Worm (Caenorhabditis elegans) whole organism, L1 larva: ENCODE results near the gene ung-1.

ENCODE experiments used
- C04F5.9 ChIP-seq: sonication (generic microtip); optimal IDR thresholded peaks from 2 replicates; lab custom pipeline; 2016; ENCODE audit warnings: missing genetic modification characterization, missing compliant biosample characterization
- C16A3.4 ChIP-seq: fragments of 150-350 bp; optimal IDR thresholded peaks from 2 replicates; lab custom pipeline; 2014; ENCODE audit warnings: missing biosample characterization, missing genetic modification characterization
- C34B4.2 ChIP-seq: sonication (generic microtip); optimal IDR thresholded peaks from 2 replicates; lab custom pipeline; 2017; ENCODE audit warnings: mild to moderate bottlenecking, missing genetic modification characterization, missing compliant biosample characterization
- alr-1 ChIP-seq: fragments of 200-800 bp; sonication (Bioruptor generic); optimal IDR thresholded peaks from 2 replicates; lab custom pipeline; 2018; ENCODE audit warnings: borderline replicate concordance, mild to moderate bottlenecking, missing genetic modification characterization, missing compliant biosample characterization
- aly-2 ChIP-seq: fragments of 150-350 bp; optimal IDR thresholded peaks from 2 replicates; lab custom pipeline; 2014; ENCODE audit warnings: missing biosample characterization, missing genetic modification characterization
- blmp-1 ChIP-seq: fragments of 150-350 bp; optimal IDR thresholded peaks from 2 replicates; lab custom pipeline; 2014; ENCODE audit warnings: missing biosample characterization, missing genetic modification characterization
- ceh-8 ChIP-seq: fragments of 200-800 bp; sonication (Bioruptor generic); optimal IDR thresholded peaks from 2 replicates; lab custom pipeline; 2018; ENCODE audit warnings: mild to moderate bottlenecking, missing genetic modification characterization, moderate library complexity, missing compliant biosample characterization
- ces-1 ChIP-seq: fragments of 150-350 bp; optimal IDR thresholded peaks from 2 replicates; lab custom pipeline; 2014; ENCODE audit warnings: missing biosample characterization, missing genetic modification reagents, missing genetic modification characterization
- efl-1 ChIP-seq, 4 experiments: fragments of 150-350 bp; optimal IDR thresholded peaks in 3 of 4; peaks in 1 of 4; 1 replicate in 1 of 4; 2 replicates in 3 of 4; lab custom pipeline; 2014; ENCODE audit warnings: missing biosample characterization in 2 of 4, missing genetic modification characterization in 2 of 4, missing genetic modification reagents in 2 of 4
- efl-3 ChIP-seq: fragments of 200-800 bp; sonication (Bioruptor generic); optimal IDR thresholded peaks from 2 replicates; lab custom pipeline; 2018; ENCODE audit warnings: mild to moderate bottlenecking, missing genetic modification characterization, missing compliant biosample characterization
- elt-2 ChIP-seq: sonication (generic microtip); optimal IDR thresholded peaks from 2 replicates; lab custom pipeline; 2016; ENCODE audit warnings: missing genetic modification characterization, mild to moderate bottlenecking, inconsistent platforms, missing compliant biosample characterization, missing genetic modification reagents
- elt-3 ChIP-seq, 6 experiments: fragments of 150-350 bp in 1 of 6; sonication (generic microtip); optimal IDR thresholded peaks; 2 replicates each; lab custom pipeline; 2017 to 2018; ENCODE audit warnings: missing biosample characterization in 6 of 6, missing genetic modification characterization in 6 of 6, inconsistent platforms in 1 of 6
- ets-5 ChIP-seq: fragments of 200-800 bp; sonication (Bioruptor generic); IDR thresholded peaks from 2 replicates; pipeline ENCODE4 v1.3.6; 2022; ENCODE audit warnings: missing genetic modification characterization, missing compliant biosample characterization
- fkh-8 ChIP-seq: sonication (generic microtip); optimal IDR thresholded peaks from 2 replicates; lab custom pipeline; 2016; ENCODE audit warnings: mild to moderate bottlenecking, missing genetic modification characterization, missing compliant biosample characterization
- grh-1 ChIP-seq: fragments of 200-800 bp; sonication (Bioruptor generic); IDR thresholded peaks from 2 replicates; pipeline ENCODE4 v1.3.6; 2022; ENCODE audit warnings: missing genetic modification reagents, missing genetic modification characterization, missing compliant biosample characterization
- hlh-17 ChIP-seq: fragments of 200-800 bp; sonication (Bioruptor generic); optimal IDR thresholded peaks from 2 replicates; lab custom pipeline; 2018; ENCODE audit warnings: missing genetic modification characterization, mild to moderate bottlenecking, missing compliant biosample characterization, moderate library complexity, borderline replicate concordance
- hlh-4 ChIP-seq: sonication (generic microtip); optimal IDR thresholded peaks from 2 replicates; lab custom pipeline; 2016; ENCODE audit warnings: mild to moderate bottlenecking, missing genetic modification characterization, missing compliant biosample characterization
- hpl-2 ChIP-seq: fragments of 150-350 bp; optimal IDR thresholded peaks from 2 replicates; lab custom pipeline; 2014; ENCODE audit warnings: missing biosample characterization, missing genetic modification reagents, missing genetic modification characterization
- jun-1 ChIP-seq: fragments of 150-350 bp; optimal IDR thresholded peaks from 2 replicates; lab custom pipeline; 2014; ENCODE audit warnings: missing biosample characterization, missing genetic modification reagents, missing genetic modification characterization
- lin-13 ChIP-seq: fragments of 150-350 bp; optimal IDR thresholded peaks from 2 replicates; lab custom pipeline; 2014; ENCODE audit warnings: missing biosample characterization, missing genetic modification reagents, missing genetic modification characterization
- lin-14 ChIP-seq: fragments of 200-800 bp; sonication (Bioruptor generic); optimal IDR thresholded peaks from 2 replicates; lab custom pipeline; 2018; ENCODE audit warnings: mild to moderate bottlenecking, missing genetic modification characterization, moderate library complexity, missing compliant biosample characterization
- lin-15B ChIP-seq: fragments of 150-350 bp; sonication (generic microtip); optimal IDR thresholded peaks from 3 replicates; lab custom pipeline; 2014; ENCODE audit warnings: missing biosample characterization, missing genetic modification characterization
- lin-35 ChIP-seq, 2 experiments: fragments of 150-350 bp; optimal IDR thresholded peaks; 2 replicates each; lab custom pipeline; 2014; ENCODE audit warnings: missing biosample characterization in 2 of 2, missing genetic modification characterization in 2 of 2, missing genetic modification reagents in 2 of 2
- lin-39 ChIP-seq: fragments of 150-350 bp; optimal IDR thresholded peaks from 2 replicates; lab custom pipeline; 2014; ENCODE audit warnings: missing biosample characterization, missing genetic modification reagents, missing genetic modification characterization
- lir-3 ChIP-seq: sonication (generic microtip); optimal IDR thresholded peaks from 2 replicates; lab custom pipeline; 2016; ENCODE audit warnings: mild to moderate bottlenecking, missing genetic modification characterization, moderate library complexity, missing compliant biosample characterization; ENCODE audit not compliant: poor library complexity
- lsy-2 ChIP-seq, 2 experiments: fragments of 150-350 bp; optimal IDR thresholded peaks; 2 replicates each; lab custom pipeline; 2014; ENCODE audit warnings: missing biosample characterization in 2 of 2, missing genetic modification characterization in 2 of 2
- mdl-1 ChIP-seq, 2 experiments: fragments of 150-350 bp; optimal IDR thresholded peaks; 2 replicates each; lab custom pipeline; 2014 to 2017; ENCODE audit warnings: missing biosample characterization in 2 of 2, missing genetic modification characterization in 2 of 2, inconsistent platforms in 1 of 2
- mef-2 ChIP-seq: fragments of 150-350 bp; optimal IDR thresholded peaks from 2 replicates; lab custom pipeline; 2014; ENCODE audit warnings: missing biosample characterization, missing genetic modification characterization
- nhr-11 ChIP-seq: fragments of 150-350 bp; optimal IDR thresholded peaks from 2 replicates; lab custom pipeline; 2014; ENCODE audit warnings: missing biosample characterization, missing genetic modification characterization
- nhr-19 ChIP-seq: fragments of 200-800 bp; sonication (Bioruptor generic); conservative IDR thresholded peaks from 2 replicates; pipeline ENCODE4 v1.3.6; 2022; ENCODE audit warnings: missing genetic modification characterization, missing compliant biosample characterization
- nhr-20 ChIP-seq: sonication (generic microtip); optimal IDR thresholded peaks from 2 replicates; lab custom pipeline; 2016; ENCODE audit warnings: mild to moderate bottlenecking, missing genetic modification characterization, missing compliant biosample characterization
- nhr-28 ChIP-seq: fragments of 150-350 bp; optimal IDR thresholded peaks from 2 replicates; lab custom pipeline; 2014; ENCODE audit warnings: missing biosample characterization, missing genetic modification characterization
- nhr-76 ChIP-seq: sonication (generic microtip); optimal IDR thresholded peaks from 2 replicates; lab custom pipeline; 2017; ENCODE audit warnings: missing biosample characterization, missing genetic modification characterization
- nhr-77 ChIP-seq: fragments of 150-350 bp; optimal IDR thresholded peaks from 2 replicates; lab custom pipeline; 2014; ENCODE audit warnings: missing biosample characterization, missing genetic modification characterization
- nhr-84 ChIP-seq: sonication (generic microtip); optimal IDR thresholded peaks from 2 replicates; lab custom pipeline; 2017; ENCODE audit warnings: missing biosample characterization, missing genetic modification characterization
- nhr-85 ChIP-seq: sonication (generic microtip); peaks from one replicate; lab custom pipeline; 2016; ENCODE audit warnings: missing genetic modification characterization, inconsistent platforms, missing compliant biosample characterization
- nhr-90 ChIP-seq: sonication (generic microtip); optimal IDR thresholded peaks from 2 replicates; lab custom pipeline; 2016; ENCODE audit warnings: mild to moderate bottlenecking, missing genetic modification characterization, missing compliant biosample characterization; ENCODE audit not compliant: poor library complexity
- pax-3 ChIP-seq: fragments of 200-800 bp; sonication (Bioruptor generic); optimal IDR thresholded peaks from 2 replicates; lab custom pipeline; 2018; ENCODE audit warnings: mild to moderate bottlenecking, missing genetic modification characterization, moderate library complexity, missing compliant biosample characterization
- pqm-1 ChIP-seq: sonication (generic microtip); optimal IDR thresholded peaks from 3 replicates; lab custom pipeline; 2017; ENCODE audit warnings: missing biosample characterization, missing genetic modification characterization
- rnt-1 ChIP-seq: sonication (generic microtip); optimal IDR thresholded peaks from 2 replicates; lab custom pipeline; 2016; ENCODE audit warnings: mild to moderate bottlenecking, missing genetic modification characterization, moderate library complexity, missing compliant biosample characterization
- snpc-4 ChIP-seq: fragments of 150-350 bp; optimal IDR thresholded peaks from 2 replicates; lab custom pipeline; 2014; ENCODE audit warnings: missing biosample characterization, missing genetic modification characterization
- snu-23 ChIP-seq: sonication (generic microtip); optimal IDR thresholded peaks from 2 replicates; lab custom pipeline; 2016; ENCODE audit warnings: missing genetic modification characterization, missing compliant biosample characterization
- sox-4 ChIP-seq: sonication (generic microtip); optimal IDR thresholded peaks from 2 replicates; lab custom pipeline; 2016; ENCODE audit warnings: missing genetic modification characterization, missing compliant biosample characterization
- unc-30 ChIP-seq: sonication (generic microtip); optimal IDR thresholded peaks from 2 replicates; lab custom pipeline; 2017; ENCODE audit warnings: missing biosample characterization, missing genetic modification characterization
- unc-62 ChIP-seq: fragments of 150-350 bp; optimal IDR thresholded peaks from 2 replicates; lab custom pipeline; 2014; ENCODE audit warnings: missing biosample characterization, missing genetic modification reagents, missing genetic modification characterization
- vab-15 ChIP-seq: sonication (generic microtip); optimal IDR thresholded peaks from 2 replicates; lab custom pipeline; 2017; ENCODE audit warnings: missing genotype, mild to moderate bottlenecking, missing genetic modification characterization, missing compliant biosample characterization
- xbp-1 ChIP-seq: sonication (generic microtip); optimal IDR thresholded peaks from 2 replicates; lab custom pipeline; 2016; ENCODE audit warnings: missing genetic modification characterization, missing compliant biosample characterization
- zag-1 ChIP-seq: fragments of 150-350 bp; optimal IDR thresholded peaks from 2 replicates; lab custom pipeline; 2014; ENCODE audit warnings: missing biosample characterization, missing genetic modification characterization
- zip-4 ChIP-seq: fragments of 200-800 bp; sonication (Bioruptor generic); optimal IDR thresholded peaks from 2 replicates; lab custom pipeline; 2018; ENCODE audit warnings: mild to moderate bottlenecking, missing genetic modification characterization, moderate library complexity, missing compliant biosample characterization
- ztf-11 ChIP-seq, 2 experiments: sonication (generic microtip); optimal IDR thresholded peaks; 2 replicates each; lab custom pipeline; 2016 to 2017; ENCODE audit warnings: missing genetic modification characterization in 2 of 2, missing biosample characterization in 1 of 2, missing compliant biosample characterization in 1 of 2

The ung-1 gene

ce11 chrIII:12017999-12018398 is 44.1 kb upstream of the ung-1 start:
- TF ChIP-seq elt-2 (tag; lab: Kevin White, UChicago), result no peak
- no peak for TF ChIP-seq ceh-8 (GFP tag; lab: Kevin White, UChicago)
- no peak for TF ChIP-seq nhr-20 (tag; lab: Kevin White, UChicago)
- no peak for TF ChIP-seq grh-1 (GFP tag; lab: Robert Waterston, UW)
- peak; percentile 83 for TF ChIP-seq nhr-85 (tag; lab: Kevin White, UChicago)
- TF ChIP-seq elt-3 (tag; optimal IDR thresholded peaks at IDR 0.05; lab: Kevin White, UChicago), result peak in 1 of 6 experiments; percentile 15
- peak; percentile 91 for TF ChIP-seq blmp-1 (tag; lab: Kevin White, UChicago)
- no peak for TF ChIP-seq nhr-77 (tag; lab: Kevin White, UChicago)
- TF ChIP-seq C34B4.2 (tag; lab: Kevin White, UChicago), result no peak
- no peak for TF ChIP-seq nhr-76 (tag; lab: Kevin White, UChicago)

ce11 chrIII:12015611-12016010 is 41.7 kb upstream of the ung-1 start:
- TF ChIP-seq ets-5 (GFP tag; lab: Robert Waterston, UW) (no peak), elt-3 (tag; optimal IDR thresholded peaks at IDR 0.05; lab: Kevin White, UChicago) (peak in 2 of 6 experiments; percentile 12 to 38), efl-3 (GFP tag; lab: Kevin White, UChicago) (no peak), hpl-2 (GFP tag; lab: Kevin White, UChicago) (no peak), C04F5.9 (tag; lab: Kevin White, UChicago) (no peak), nhr-84 (no peak), lin-13 (no peak), lin-39 (tag; lab: Kevin White, UChicago) (no peak), alr-1 (tag; lab: Kevin White, UChicago) (no peak), nhr-90 (tag; lab: Kevin White, UChicago) (no peak), hlh-17 (GFP tag; lab: Kevin White, UChicago) (no peak), lin-15B (tag; lab: Kevin White, UChicago) (no peak), pqm-1 (no peak), zip-4 (no peak), nhr-11 (tag; lab: Kevin White, UChicago) (no peak), ztf-11 (tag; optimal IDR thresholded peaks at IDR 0.05; lab: Kevin White, UChicago) (no peak), hlh-4 (tag; lab: Kevin White, UChicago) (no peak), snpc-4 (no peak), zag-1 (no peak), jun-1 (tag; lab: Kevin White, UChicago) (no peak), C16A3.4 (no peak), vab-15 (tag; lab: Kevin White, UChicago) (no peak), efl-1 (optimal IDR thresholded peaks at IDR 0.05; lab: Kevin White, UChicago) (peak in 1 of 2 experiments; percentile 5), efl-1 (GFP tag; optimal IDR thresholded peaks at IDR 0.05 in 1 of 2; lab: Kevin White, UChicago) (no peak), nhr-19 (no peak), unc-62 (no peak), fkh-8 (tag; lab: Kevin White, UChicago) (no peak), ces-1 (GFP tag; lab: Kevin White, UChicago) (no peak), lir-3 (tag; lab: Kevin White, UChicago) (no peak), sox-4 (tag; lab: Kevin White, UChicago) (no peak), lin-35 (GFP tag; optimal IDR thresholded peaks at IDR 0.05; lab: Kevin White, UChicago) (peak in 1 of 2 experiments; percentile 44), C34B4.2 (tag; lab: Kevin White, UChicago) (no peak), ceh-8 (GFP tag; lab: Kevin White, UChicago) (no peak), nhr-85 (tag; lab: Kevin White, UChicago) (peak; percentile 77), rnt-1 (tag; lab: Kevin White, UChicago) (no peak), snu-23 (peak; percentile 61), mef-2 (tag; lab: Kevin White, UChicago) (no peak), mdl-1 (tag; optimal IDR thresholded peaks at IDR 0.05; lab: Kevin White, UChicago) (peak in 1 of 2 experiments; percentile 15), lsy-2 (tag; optimal IDR thresholded peaks at IDR 0.05; lab: Kevin White, UChicago) (peak; percentile 8 to 24), nhr-28 (tag; lab: Kevin White, UChicago) (no peak), elt-2 (tag; lab: Kevin White, UChicago) (no peak), lin-14 (GFP tag; lab: Kevin White, UChicago) (peak; percentile 51), pax-3 (tag; lab: Kevin White, UChicago) (no peak), xbp-1 (no peak), aly-2 (tag; lab: Kevin White, UChicago) (no peak), unc-30 (no peak)
